Worm (Caenorhabditis elegans) whole organism, early embryonic: ENCODE data around the gene abts-2.

Experiments
- B0310.2 ChIP-seq: sonication (generic microtip); optimal IDR thresholded peaks from 2 replicates; lab custom pipeline; 2016; ENCODE audit warnings: mild to moderate bottlenecking, missing genetic modification characterization, missing compliant biosample characterization
- F13C5.2 ChIP-seq: sonication (generic microtip); optimal IDR thresholded peaks from 2 replicates; lab custom pipeline; 2017; ENCODE audit warnings: mild to moderate bottlenecking, missing genetic modification characterization, inconsistent platforms, missing compliant biosample characterization
- aly-1 ChIP-seq: sonication (generic microtip); optimal IDR thresholded peaks from 2 replicates; lab custom pipeline; 2016; ENCODE audit warnings: missing genetic modification characterization, missing compliant biosample characterization
- ama-1 ChIP-seq: fragments of 150-350 bp; optimal IDR thresholded peaks from 2 replicates; lab custom pipeline; 2014
- ceh-13 ChIP-seq: fragments of 200-800 bp; sonication (Bioruptor generic); optimal IDR thresholded peaks from 2 replicates; lab custom pipeline; 2018; ENCODE audit warnings: mild to moderate bottlenecking, missing genetic modification characterization, missing compliant biosample characterization
- ceh-36 ChIP-seq: sonication (generic microtip); optimal IDR thresholded peaks from 2 replicates; lab custom pipeline; 2016; ENCODE audit warnings: missing genetic modification characterization, inconsistent platforms, missing compliant biosample characterization
- ets-7 ChIP-seq: sonication (generic microtip); optimal IDR thresholded peaks from 2 replicates; lab custom pipeline; 2016; ENCODE audit warnings: missing genotype, missing genetic modification characterization, missing compliant biosample characterization
- flt-1 ChIP-seq: fragments of 200-800 bp; sonication (Bioruptor generic); IDR thresholded peaks from 2 replicates; pipeline ENCODE4 v1.3.6; 2022; ENCODE audit warnings: missing genetic modification characterization, missing compliant biosample characterization
- hmbx-1 ChIP-seq: sonication (generic microtip); optimal IDR thresholded peaks from 2 replicates; lab custom pipeline; 2016; ENCODE audit warnings: mild to moderate bottlenecking, missing genetic modification characterization, missing compliant biosample characterization
- hmg-4 ChIP-seq: fragments of 200-800 bp; sonication (Bioruptor generic); optimal IDR thresholded peaks from 2 replicates; lab custom pipeline; 2018; ENCODE audit warnings: mild to moderate bottlenecking, missing genetic modification characterization, missing compliant biosample characterization
- hnd-1 ChIP-seq: sonication (generic microtip); optimal IDR thresholded peaks from 2 replicates; lab custom pipeline; 2016; ENCODE audit warnings: missing genetic modification characterization, missing compliant biosample characterization
- pes-1 ChIP-seq: fragments of 200-800 bp; sonication (Bioruptor generic); IDR thresholded peaks from 2 replicates; pipeline ENCODE4 v1.3.6; 2022; ENCODE audit warnings: missing genetic modification reagents, missing genetic modification characterization, missing compliant biosample characterization
- scrt-1 ChIP-seq: fragments of 200-800 bp; sonication (Bioruptor generic); IDR thresholded peaks from 2 replicates; pipeline ENCODE4 v1.3.6; 2022; ENCODE audit warnings: missing genetic modification characterization, missing compliant biosample characterization
- sea-1 ChIP-seq: fragments of 200-800 bp; sonication (Bioruptor generic); conservative IDR thresholded peaks from 2 replicates; pipeline ENCODE4 v1.3.6; 2022; ENCODE audit warnings: missing genetic modification characterization, missing compliant biosample characterization
- tbx-11 ChIP-seq: fragments of 200-800 bp; sonication (Bioruptor generic); IDR thresholded peaks from 2 replicates; pipeline ENCODE4 v1.3.6; 2022; ENCODE audit warnings: missing genetic modification characterization, missing compliant biosample characterization
- tbx-37 ChIP-seq: fragments of 200-800 bp; sonication (Bioruptor generic); conservative IDR thresholded peaks from 2 replicates; pipeline ENCODE4 v1.3.6; 2022; ENCODE audit warnings: missing genetic modification reagents, missing genetic modification characterization, missing compliant biosample characterization
- tra-4 ChIP-seq: sonication (generic microtip); optimal IDR thresholded peaks from 2 replicates; lab custom pipeline; 2017; ENCODE audit warnings: missing genetic modification characterization, missing compliant biosample characterization

The abts-2 gene

DNA sequence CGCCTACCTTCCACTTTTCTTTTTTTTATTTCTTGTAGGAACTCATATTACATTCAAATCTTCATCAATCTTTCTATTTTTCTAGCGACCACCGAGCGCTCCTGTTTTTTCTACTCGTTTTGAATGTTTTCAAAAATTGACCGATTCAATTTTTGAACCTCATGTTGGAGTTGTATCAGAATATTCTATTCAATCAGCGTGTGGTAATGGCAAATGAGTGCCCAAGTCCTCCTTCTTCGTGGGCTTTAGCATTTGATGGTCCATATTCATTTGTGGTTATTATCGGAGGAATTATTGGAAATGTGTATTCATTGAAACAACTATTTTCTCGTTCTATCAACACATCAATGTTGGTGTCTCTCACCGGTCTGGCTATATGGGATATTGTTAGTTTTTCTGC is 31.9 kb downstream of the abts-2 start, which contains the start of gene F52D10.4:
F52D10.4 (plus strand) TSS at position 84 of the 400 bp plus-strand sequence.
- no peak for TF ChIP-seq ama-1
- no peak for TF ChIP-seq hmbx-1
- TF ChIP-seq tbx-37 (GFP tag; lab: Robert Waterston, UW) = no peak

DNA sequence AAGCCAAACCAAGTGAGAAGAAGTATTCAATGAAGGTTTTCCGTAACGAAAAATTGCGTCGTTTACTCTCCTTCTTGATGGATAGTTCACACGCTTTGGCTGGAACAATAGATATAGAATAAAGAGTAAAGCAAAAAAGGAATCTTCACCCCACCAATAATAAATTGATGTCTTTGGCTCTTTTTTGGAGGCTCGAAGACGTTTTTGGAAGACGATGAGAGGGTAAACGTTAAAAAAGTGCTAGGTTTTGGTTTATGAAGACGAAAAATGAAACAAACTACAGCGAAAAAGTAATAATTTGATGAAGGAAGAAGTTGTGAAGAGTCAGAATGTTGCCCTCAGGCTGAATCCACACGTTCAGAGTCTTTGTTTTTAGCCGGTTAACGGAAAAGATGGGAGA is 36.5 kb downstream of the abts-2 start, which contains the start of gene sto-3:
sto-3 (minus strand) TSS at position 101 of the 400 bp plus-strand sequence.
- TF ChIP-seq ets-7 (tag; lab: Kevin White, UChicago) (no peak), scrt-1 (no peak), hmbx-1 (no peak), hmg-4 (GFP tag; lab: Kevin White, UChicago) (no peak), sea-1 (GFP tag; lab: Robert Waterston, UW) (no peak), tra-4 (tag; lab: Kevin White, UChicago) (no peak), aly-1 (tag; lab: Kevin White, UChicago) (no peak), hnd-1 (tag; lab: Kevin White, UChicago) (no peak), ceh-13 (GFP tag; lab: Kevin White, UChicago) (no peak)

DNA sequence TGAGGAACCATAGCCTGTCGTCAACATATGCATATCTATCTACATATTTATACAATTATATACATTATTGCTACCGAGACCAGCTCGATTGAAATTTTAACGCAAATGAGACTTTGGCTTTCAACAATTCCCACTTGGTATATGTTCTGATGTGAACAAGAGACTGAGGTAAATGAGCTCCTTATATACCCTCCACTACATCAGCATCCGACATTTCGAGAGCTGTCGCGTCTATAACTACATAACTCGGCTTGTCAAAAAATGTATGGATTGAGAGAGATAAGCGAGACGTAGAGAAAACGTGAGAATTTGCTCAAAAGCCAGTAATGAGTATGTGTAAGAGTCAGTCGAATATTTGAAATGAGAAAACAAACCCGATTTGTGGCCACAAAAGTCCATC is 38.0 kb downstream of the abts-2 start:
- TF ChIP-seq hmbx-1 = no peak
- no peak for TF ChIP-seq hmg-4 (GFP tag; lab: Kevin White, UChicago)
- no peak for TF ChIP-seq aly-1 (tag; lab: Kevin White, UChicago)
- TF ChIP-seq scrt-1 = no peak
- TF ChIP-seq ceh-36 (tag; lab: Kevin White, UChicago) = no peak
- no peak for TF ChIP-seq F13C5.2 (tag; lab: Kevin White, UChicago)
- no peak for TF ChIP-seq ceh-13 (GFP tag; lab: Kevin White, UChicago)
- TF ChIP-seq tra-4 (tag; lab: Kevin White, UChicago) = no peak
- TF ChIP-seq flt-1 = no peak
- no peak for TF ChIP-seq tbx-11 (GFP tag; lab: Robert Waterston, UW)
- TF ChIP-seq ets-7 (tag; lab: Kevin White, UChicago) = no peak
- TF ChIP-seq pes-1 (GFP tag; lab: Robert Waterston, UW) = no peak
- no peak for TF ChIP-seq B0310.2
- no peak for TF ChIP-seq hnd-1 (tag; lab: Kevin White, UChicago)
- no peak for TF ChIP-seq sea-1 (GFP tag; lab: Robert Waterston, UW)
- TF ChIP-seq tbx-37 (GFP tag; lab: Robert Waterston, UW) = no peak
- TF ChIP-seq ama-1 = no peak

DNA sequence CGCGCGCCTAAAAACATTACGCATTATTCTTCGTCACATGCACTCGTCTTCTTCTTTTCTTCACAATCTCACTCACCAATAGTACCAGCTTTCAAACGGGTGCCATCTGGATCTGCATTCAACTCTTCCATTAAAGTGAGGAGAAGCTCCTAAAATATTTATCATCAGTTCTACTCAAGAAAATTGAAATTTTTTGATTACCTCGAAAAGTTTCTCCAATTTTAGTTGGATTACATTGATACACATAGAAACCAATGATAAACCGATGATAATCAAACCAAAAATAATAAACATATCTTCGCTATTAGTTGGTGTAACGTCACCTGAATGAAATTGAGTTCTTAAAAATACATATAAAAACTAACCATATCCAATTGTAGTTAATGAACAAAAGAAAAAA is 39.1 kb downstream of the abts-2 start:
- no peak for TF ChIP-seq tra-4 (tag; lab: Kevin White, UChicago)
- no peak for TF ChIP-seq tbx-37 (GFP tag; lab: Robert Waterston, UW)
- no peak for TF ChIP-seq ceh-36 (tag; lab: Kevin White, UChicago)
- no peak for TF ChIP-seq pes-1 (GFP tag; lab: Robert Waterston, UW)
- TF ChIP-seq F13C5.2 (tag; lab: Kevin White, UChicago) = no peak
- no peak for TF ChIP-seq ets-7 (tag; lab: Kevin White, UChicago)
- TF ChIP-seq tbx-11 (GFP tag; lab: Robert Waterston, UW) = no peak

DNA sequence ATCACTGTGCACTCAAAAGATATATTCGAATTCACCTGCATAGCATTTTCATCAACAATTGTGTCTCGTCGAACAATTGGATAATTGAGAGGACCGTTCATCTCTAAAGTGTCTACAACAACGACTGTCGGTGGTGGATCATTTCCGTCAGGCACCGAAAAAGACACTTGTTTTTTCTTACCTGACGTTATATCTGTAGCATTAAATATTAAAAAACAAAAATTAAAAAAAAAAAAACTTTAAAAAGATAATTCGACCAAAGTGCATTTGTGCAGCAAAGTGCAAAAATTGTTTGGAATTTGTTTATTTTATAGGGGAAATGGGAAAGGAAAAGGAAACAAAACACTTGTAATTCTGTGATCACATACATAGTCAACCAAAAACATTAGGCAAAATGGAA is 41.5 kb downstream of the abts-2 start, which contains the start of gene twk-44:
twk-44 (minus strand) TSS at position 101 of the 400 bp plus-strand sequence.
- TF ChIP-seq ama-1 (no peak), ceh-13 (GFP tag; lab: Kevin White, UChicago) (no peak), hnd-1 (tag; lab: Kevin White, UChicago) (no peak), tra-4 (tag; lab: Kevin White, UChicago) (no peak), flt-1 (no peak), aly-1 (tag; lab: Kevin White, UChicago) (no peak), hmbx-1 (no peak), B0310.2 (no peak), ceh-36 (tag; lab: Kevin White, UChicago) (no peak), tbx-11 (GFP tag; lab: Robert Waterston, UW) (no peak), tbx-37 (GFP tag; lab: Robert Waterston, UW) (no peak), pes-1 (GFP tag; lab: Robert Waterston, UW) (no peak), sea-1 (GFP tag; lab: Robert Waterston, UW) (no peak), scrt-1 (no peak), ets-7 (tag; lab: Kevin White, UChicago) (no peak)

DNA sequence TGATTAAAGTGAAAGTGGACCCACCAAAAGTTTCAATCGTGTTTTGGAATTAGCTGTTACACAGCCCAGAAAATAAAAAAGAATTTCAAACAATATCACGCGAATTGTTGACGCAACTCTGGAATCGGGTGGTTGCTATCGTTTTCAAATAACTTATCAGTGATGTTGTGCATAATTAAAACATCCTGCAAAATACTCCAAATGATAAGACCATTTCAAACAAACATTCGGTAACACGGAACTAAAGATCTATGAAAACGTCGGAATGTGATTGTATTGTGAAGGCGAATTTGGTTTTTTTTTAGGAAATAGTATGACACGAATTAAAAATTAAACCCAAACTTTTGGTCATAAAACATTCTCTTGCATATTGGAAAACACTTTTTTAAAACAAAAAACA is 43.1 kb downstream of the abts-2 start, which contains the start of gene spp-30:
spp-30 (minus strand) TSS at position 101 of the 400 bp plus-strand sequence.
- TF ChIP-seq ceh-13 (GFP tag; lab: Kevin White, UChicago) = no peak
- no peak for TF ChIP-seq hnd-1 (tag; lab: Kevin White, UChicago)
- TF ChIP-seq ama-1 = no peak
- TF ChIP-seq ets-7 (tag; lab: Kevin White, UChicago) = no peak
- no peak for TF ChIP-seq F13C5.2 (tag; lab: Kevin White, UChicago)
- no peak for TF ChIP-seq sea-1 (GFP tag; lab: Robert Waterston, UW)
- no peak for TF ChIP-seq flt-1
- no peak for TF ChIP-seq tra-4 (tag; lab: Kevin White, UChicago)
- TF ChIP-seq scrt-1 = no peak
- TF ChIP-seq hmg-4 (GFP tag; lab: Kevin White, UChicago) = no peak
- TF ChIP-seq hmbx-1 = no peak
- TF ChIP-seq tbx-37 (GFP tag; lab: Robert Waterston, UW) = no peak

DNA sequence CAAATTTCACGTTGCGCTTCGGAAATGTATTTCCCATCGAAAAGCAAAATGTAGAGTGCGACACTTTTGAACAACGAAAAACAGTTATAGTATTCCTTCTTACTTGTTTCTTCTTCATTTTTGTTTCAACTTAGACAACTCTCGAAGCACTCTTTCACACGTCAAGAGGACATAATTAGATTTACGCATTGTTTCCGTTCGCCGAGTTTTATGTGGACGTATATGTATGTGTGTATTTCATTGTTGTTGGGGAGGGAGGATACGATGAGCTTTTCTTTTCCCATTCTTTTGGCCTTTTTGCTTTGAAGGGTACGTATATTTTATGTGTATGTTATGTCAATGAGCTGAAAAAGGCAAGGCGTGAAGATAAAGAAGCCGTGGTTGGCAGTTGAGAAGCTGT is 45.0 kb downstream of the abts-2 start:
- TF ChIP-seq scrt-1 = no peak
- no peak for TF ChIP-seq hmg-4 (GFP tag; lab: Kevin White, UChicago)
- no peak for TF ChIP-seq F13C5.2 (tag; lab: Kevin White, UChicago)
- TF ChIP-seq pes-1 (GFP tag; lab: Robert Waterston, UW) = no peak
- TF ChIP-seq sea-1 (GFP tag; lab: Robert Waterston, UW) = no peak
- TF ChIP-seq ceh-36 (tag; lab: Kevin White, UChicago) = no peak
- TF ChIP-seq hmbx-1 = no peak
- no peak for TF ChIP-seq tra-4 (tag; lab: Kevin White, UChicago)
- no peak for TF ChIP-seq tbx-11 (GFP tag; lab: Robert Waterston, UW)
- no peak for TF ChIP-seq ama-1
- no peak for TF ChIP-seq ceh-13 (GFP tag; lab: Kevin White, UChicago)
- no peak for TF ChIP-seq B0310.2
- no peak for TF ChIP-seq ets-7 (tag; lab: Kevin White, UChicago)
- TF ChIP-seq hnd-1 (tag; lab: Kevin White, UChicago) = no peak
- TF ChIP-seq aly-1 (tag; lab: Kevin White, UChicago) = no peak
- no peak for TF ChIP-seq flt-1
- no peak for TF ChIP-seq tbx-37 (GFP tag; lab: Robert Waterston, UW)
